Worm (Caenorhabditis elegans) whole organism, late embryonic: ENCODE measurements around the gene C27A2.12.

ENCODE experiments used
- C08G9.2 ChIP-seq: sonication (generic microtip); optimal IDR thresholded peaks from 2 replicates; lab custom pipeline; 2016; ENCODE audit warnings: mild to moderate bottlenecking, missing genetic modification characterization, moderate library complexity, missing compliant biosample characterization
- C38D4.7 ChIP-seq: fragments of 200-800 bp; sonication (Bioruptor generic); optimal IDR thresholded peaks from 2 replicates; lab custom pipeline; 2018; ENCODE audit warnings: mild to moderate bottlenecking, missing genetic modification characterization, moderate library complexity, missing compliant biosample characterization
- F13H6.1 ChIP-seq: sonication (generic microtip); optimal IDR thresholded peaks from 2 replicates; lab custom pipeline; 2016; ENCODE audit warnings: missing genetic modification characterization, missing compliant biosample characterization
- T23F11.4 ChIP-seq: fragments of 200-800 bp; sonication (Bioruptor generic); optimal IDR thresholded peaks from 2 replicates; lab custom pipeline; 2018; ENCODE audit warnings: mild to moderate bottlenecking, missing genetic modification characterization, missing compliant biosample characterization
- Y22D7AL.16 ChIP-seq: sonication (generic microtip); optimal IDR thresholded peaks from 2 replicates; lab custom pipeline; 2016; ENCODE audit warnings: missing genetic modification characterization, missing compliant biosample characterization
- ahr-1 ChIP-seq: sonication (generic microtip); optimal IDR thresholded peaks from 2 replicates; lab custom pipeline; 2016; ENCODE audit warnings: missing genetic modification characterization, missing compliant biosample characterization
- ama-1 ChIP-seq: fragments of 150-350 bp; optimal IDR thresholded peaks from 2 replicates; lab custom pipeline; 2014
- ceh-30 ChIP-seq: fragments of 150-350 bp; optimal IDR thresholded peaks from 2 replicates; lab custom pipeline; 2014; ENCODE audit warnings: missing biosample characterization, missing genetic modification characterization
- ceh-31 ChIP-seq: sonication (generic microtip); optimal IDR thresholded peaks from 2 replicates; lab custom pipeline; 2016; ENCODE audit warnings: missing genetic modification characterization, missing compliant biosample characterization
- ceh-34 ChIP-seq: sonication (generic microtip); optimal IDR thresholded peaks from 2 replicates; lab custom pipeline; 2016; ENCODE audit warnings: mild to moderate bottlenecking, missing genetic modification characterization, missing compliant biosample characterization
- ceh-48 ChIP-seq: sonication (generic microtip); optimal IDR thresholded peaks from 2 replicates; lab custom pipeline; 2016; ENCODE audit warnings: missing genetic modification characterization, inconsistent platforms, missing compliant biosample characterization
- ceh-6 ChIP-seq: fragments of 200-800 bp; sonication (Bioruptor generic); optimal IDR thresholded peaks from 2 replicates; lab custom pipeline; 2018; ENCODE audit warnings: mild to moderate bottlenecking, missing genetic modification characterization, missing compliant biosample characterization
- ceh-9 ChIP-seq: sonication (generic microtip); optimal IDR thresholded peaks from 2 replicates; lab custom pipeline; 2016; ENCODE audit warnings: mild to moderate bottlenecking, missing genetic modification characterization, inconsistent platforms, missing compliant biosample characterization
- che-1 ChIP-seq: sonication (generic microtip); optimal IDR thresholded peaks from 2 replicates; lab custom pipeline; 2016; ENCODE audit warnings: mild to moderate bottlenecking, missing genetic modification characterization, missing compliant biosample characterization
- dve-1 ChIP-seq: sonication (generic microtip); optimal IDR thresholded peaks from 2 replicates; lab custom pipeline; 2017; ENCODE audit warnings: antibody characterized with exemption, mild to moderate bottlenecking, missing genetic modification characterization, missing compliant biosample characterization
- ets-4 ChIP-seq: sonication (generic microtip); optimal IDR thresholded peaks from 2 replicates; lab custom pipeline; 2016; ENCODE audit warnings: missing genetic modification characterization, missing compliant biosample characterization
- eyg-1 ChIP-seq: sonication (generic microtip); optimal IDR thresholded peaks from 2 replicates; lab custom pipeline; 2016; ENCODE audit warnings: missing genotype, missing genetic modification characterization, missing compliant biosample characterization
- fax-1 ChIP-seq: sonication (generic microtip); optimal IDR thresholded peaks from 2 replicates; lab custom pipeline; 2016; ENCODE audit warnings: missing genotype, missing genetic modification characterization, missing compliant biosample characterization
- fkh-10 ChIP-seq: fragments of 150-350 bp; optimal IDR thresholded peaks from 2 replicates; lab custom pipeline; 2014; ENCODE audit warnings: missing biosample characterization, missing genetic modification reagents, missing genetic modification characterization
- fkh-6 ChIP-seq: sonication (generic microtip); optimal IDR thresholded peaks from 2 replicates; lab custom pipeline; 2016; ENCODE audit warnings: missing genetic modification characterization, missing compliant biosample characterization
- gmeb-2 ChIP-seq: sonication (generic microtip); optimal IDR thresholded peaks from 2 replicates; lab custom pipeline; 2016; ENCODE audit warnings: missing genetic modification characterization, inconsistent platforms, missing compliant biosample characterization
- hlh-30 ChIP-seq: sonication (generic microtip); optimal IDR thresholded peaks from 2 replicates; lab custom pipeline; 2017; ENCODE audit warnings: antibody characterized with exemption, missing genetic modification characterization, missing compliant biosample characterization; ENCODE audit not compliant: insufficient read depth
- hlh-8 ChIP-seq: sonication (generic microtip); optimal IDR thresholded peaks from 2 replicates; lab custom pipeline; 2016; ENCODE audit warnings: missing genotype, missing genetic modification characterization, missing compliant biosample characterization
- lin-11 ChIP-seq: fragments of 200-800 bp; sonication (Bioruptor generic); optimal IDR thresholded peaks from 2 replicates; lab custom pipeline; 2018; ENCODE audit warnings: mild to moderate bottlenecking, missing genetic modification characterization, missing compliant biosample characterization
- madf-2 ChIP-seq: sonication (generic microtip); optimal IDR thresholded peaks from 2 replicates; lab custom pipeline; 2017; ENCODE audit warnings: missing genetic modification characterization, missing compliant biosample characterization
- mec-3 ChIP-seq: sonication (generic microtip); optimal IDR thresholded peaks from 2 replicates; lab custom pipeline; 2016; ENCODE audit warnings: borderline replicate concordance, missing genetic modification characterization, missing compliant biosample characterization
- npax-4 ChIP-seq: sonication (generic microtip); optimal IDR thresholded peaks from 2 replicates; lab custom pipeline; 2016; ENCODE audit warnings: missing genetic modification characterization, missing compliant biosample characterization
- pat-9 ChIP-seq: fragments of 200-800 bp; sonication (Bioruptor generic); optimal IDR thresholded peaks from 2 replicates; lab custom pipeline; 2018; ENCODE audit warnings: mild to moderate bottlenecking, missing genetic modification characterization, moderate library complexity, missing compliant biosample characterization
- pha-2 ChIP-seq: sonication (generic microtip); optimal IDR thresholded peaks from 2 replicates; lab custom pipeline; 2017; ENCODE audit warnings: mild to moderate bottlenecking, missing genetic modification characterization, missing compliant biosample characterization
- pha-4 ChIP-seq: fragments of 150-350 bp; optimal IDR thresholded peaks from 2 replicates; lab custom pipeline; 2018; ENCODE audit warnings: missing biosample characterization, missing genetic modification reagents, missing genetic modification characterization
- rnt-1 ChIP-seq: sonication (generic microtip); optimal IDR thresholded peaks from 2 replicates; lab custom pipeline; 2016; ENCODE audit warnings: missing genetic modification characterization, missing compliant biosample characterization
- sox-2 ChIP-seq: fragments of 200-800 bp; sonication (Bioruptor generic); IDR thresholded peaks from 2 replicates; pipeline ENCODE4 v1.3.6; 2022; ENCODE audit warnings: missing genetic modification reagents, missing genetic modification characterization, missing compliant biosample characterization
- sox-4 ChIP-seq: sonication (generic microtip); optimal IDR thresholded peaks from 2 replicates; lab custom pipeline; 2017; ENCODE audit warnings: mild to moderate bottlenecking, missing genetic modification characterization, inconsistent platforms, missing compliant biosample characterization
- syd-9 ChIP-seq: sonication (generic microtip); optimal IDR thresholded peaks from 2 replicates; lab custom pipeline; 2016; ENCODE audit warnings: mild to moderate bottlenecking, missing genetic modification characterization, moderate library complexity, missing compliant biosample characterization
- unc-3 ChIP-seq, 2 experiments: fragments of 200-800 bp in 1 of 2; sonication (Bioruptor generic) in 1 of 2; sonication (generic microtip) in 1 of 2; conservative IDR thresholded peaks in 1 of 2; optimal IDR thresholded peaks in 1 of 2; 2 replicates each; pipeline versions ENCODE4 v1.3.6 to Lab custom; 2016 to 2022; ENCODE audit warnings: missing compliant biosample characterization in 2 of 2, missing genetic modification characterization in 2 of 2, missing genetic modification reagents in 1 of 2
- unc-86 ChIP-seq: sonication (generic microtip); optimal IDR thresholded peaks from 2 replicates; lab custom pipeline; 2016; ENCODE audit warnings: missing genetic modification characterization, missing compliant biosample characterization
- zip-5 ChIP-seq: sonication (generic microtip); optimal IDR thresholded peaks from 2 replicates; lab custom pipeline; 2016; ENCODE audit warnings: missing genetic modification characterization, missing compliant biosample characterization

C27A2.12 gene

DNA sequence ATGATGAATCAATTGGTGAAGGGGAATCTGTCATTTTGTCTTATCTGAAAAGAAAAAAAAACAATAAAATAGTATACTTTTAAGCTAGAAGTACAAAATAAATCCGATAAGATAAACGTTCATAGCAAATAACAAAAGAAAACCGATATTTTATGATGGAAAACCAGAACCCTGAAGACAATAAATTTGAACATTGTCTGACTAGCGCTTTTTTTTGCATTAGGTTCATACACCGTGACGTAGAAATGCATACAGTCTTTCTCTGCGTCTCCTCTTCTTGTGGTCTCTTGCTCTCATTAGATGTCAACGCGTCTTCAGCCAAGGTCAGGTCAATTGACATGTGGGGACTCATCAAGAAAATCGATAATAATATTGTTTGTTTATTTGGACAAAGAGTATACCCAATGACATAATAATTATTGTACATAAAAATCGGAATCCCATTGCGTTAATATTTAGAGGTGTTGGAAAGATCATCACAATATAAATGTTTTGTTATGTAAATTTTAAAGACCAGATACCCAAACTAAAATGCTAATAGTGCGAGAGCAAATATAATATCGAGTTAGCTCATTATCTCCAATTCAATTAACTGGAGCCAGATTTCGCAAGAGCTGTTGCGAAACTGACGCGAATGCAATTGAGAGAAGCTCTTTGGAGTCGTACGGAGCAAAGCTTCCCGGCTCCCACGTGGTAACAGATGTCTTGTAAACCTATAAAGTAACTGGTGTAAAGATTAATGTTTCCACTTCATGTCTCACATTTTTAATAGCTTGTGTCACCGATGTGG, 23.4 kb upstream of the C27A2.12 start, which contains the start of gene dsh-2 (continued):
- no peak for TF ChIP-seq fkh-10
- no peak for TF ChIP-seq ets-4
- TF ChIP-seq pha-4 (tag; lab: Kevin White, UChicago) = no peak
- no peak for TF ChIP-seq ceh-31 (tag; lab: Kevin White, UChicago)
- no peak for TF ChIP-seq T23F11.4 (GFP tag; lab: Kevin White, UChicago)
- TF ChIP-seq ceh-48 (tag; lab: Kevin White, UChicago) = peak; percentile 25
- TF ChIP-seq syd-9 (tag; lab: Kevin White, UChicago) = no peak
- TF ChIP-seq mec-3 (tag; lab: Kevin White, UChicago) = no peak
- TF ChIP-seq ahr-1 = no peak
- TF ChIP-seq madf-2 = no peak
- no peak for TF ChIP-seq unc-3 (GFP tag; conservative IDR thresholded peaks at IDR 0.05; lab: Robert Waterston, UW)
- no peak for TF ChIP-seq unc-3 (tag; optimal IDR thresholded peaks at IDR 0.05; lab: Kevin White, UChicago)
- no peak for TF ChIP-seq ceh-34
- no peak for TF ChIP-seq F13H6.1 (tag; lab: Kevin White, UChicago)
- TF ChIP-seq lin-11 (tag; lab: Kevin White, UChicago) = no peak
- TF ChIP-seq hlh-8 (tag; lab: Kevin White, UChicago) = no peak
- TF ChIP-seq C38D4.7 (GFP tag; lab: Kevin White, UChicago) = no peak
- TF ChIP-seq npax-4 (tag; lab: Kevin White, UChicago) = no peak
- no peak for TF ChIP-seq ceh-9
- TF ChIP-seq unc-86 (tag; lab: Kevin White, UChicago) = no peak
- no peak for TF ChIP-seq Y22D7AL.16
- TF ChIP-seq zip-5 (tag; lab: Kevin White, UChicago) = no peak
- no peak for TF ChIP-seq ama-1 (lab: Kevin White, UChicago)
- no peak for TF ChIP-seq ceh-30 (tag; lab: Kevin White, UChicago)
- TF ChIP-seq che-1 (tag; lab: Kevin White, UChicago) = no peak
- TF ChIP-seq pha-2 (tag; lab: Kevin White, UChicago) = no peak
- TF ChIP-seq sox-2 (GFP tag; lab: Robert Waterston, UW) = no peak

DNA sequence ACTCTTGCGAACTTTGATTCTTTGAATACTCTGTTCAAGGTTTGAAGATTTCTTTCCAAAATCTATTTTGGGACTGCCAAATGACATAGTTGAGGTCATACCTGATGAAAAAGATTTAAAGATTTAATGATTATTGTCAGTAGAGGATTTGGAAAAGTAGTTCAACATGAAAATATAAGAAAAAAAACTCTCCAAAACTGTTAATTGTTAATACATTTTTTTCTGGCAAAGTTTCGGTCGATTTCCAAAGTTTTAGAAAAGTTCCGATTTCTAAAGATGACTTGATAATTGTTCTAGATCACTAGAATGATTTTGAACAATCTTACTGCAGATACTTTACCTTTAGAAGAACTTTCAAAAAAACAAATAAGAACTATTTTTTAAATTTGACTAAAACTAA, 13.3 kb upstream of the C27A2.12 start, which contains the start of gene C27A2.7:
TSS of gene C27A2.7 (minus strand) at position 101 of the 400 bp plus-strand sequence.
- TF ChIP-seq ceh-6 = no peak
- TF ChIP-seq C08G9.2 (tag; lab: Kevin White, UChicago) = no peak
- TF ChIP-seq rnt-1 (tag; lab: Kevin White, UChicago) = no peak
- no peak for TF ChIP-seq ceh-48 (tag; lab: Kevin White, UChicago)
- no peak for TF ChIP-seq fax-1 (tag; lab: Kevin White, UChicago)
- TF ChIP-seq pha-4 (tag; lab: Kevin White, UChicago) = no peak
- TF ChIP-seq zip-5 (tag; lab: Kevin White, UChicago) = no peak
- no peak for TF ChIP-seq ceh-34
- no peak for TF ChIP-seq madf-2
- TF ChIP-seq Y22D7AL.16 = no peak
- no peak for TF ChIP-seq dve-1 (tag; lab: Kevin White, UChicago)
- no peak for TF ChIP-seq eyg-1 (tag; lab: Kevin White, UChicago)
- TF ChIP-seq sox-2 (GFP tag; lab: Robert Waterston, UW) = no peak
- no peak for TF ChIP-seq hlh-30 (tag; lab: Kevin White, UChicago)
- TF ChIP-seq sox-4 = no peak
- TF ChIP-seq fkh-6 (tag; lab: Kevin White, UChicago) = no peak
- no peak for TF ChIP-seq mec-3 (tag; lab: Kevin White, UChicago)
- TF ChIP-seq ets-4 = no peak
- TF ChIP-seq gmeb-2 (tag; lab: Kevin White, UChicago) = no peak

DNA sequence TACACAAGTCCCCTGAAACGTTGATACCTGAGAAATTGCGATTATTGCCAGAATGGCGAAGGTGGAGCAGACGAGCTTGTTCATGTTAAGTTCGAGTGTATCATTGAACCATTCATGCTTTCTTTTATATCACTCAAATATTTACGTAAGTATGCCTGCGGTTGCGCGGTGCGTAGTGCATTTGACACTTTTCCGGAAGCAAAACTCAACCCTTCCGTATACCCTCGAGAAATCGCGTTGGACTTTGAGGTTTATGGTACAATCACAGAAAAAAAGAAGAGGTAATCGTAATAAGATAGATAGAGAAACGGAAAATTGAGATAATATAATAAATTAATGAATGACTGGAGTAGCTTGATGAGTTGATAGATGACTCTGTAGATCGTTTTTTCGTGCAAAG, 11.6 kb upstream of the C27A2.12 start, which contains the start of gene idpb-2:
TSS of gene idpb-2 (minus strand) at position 101 of the 400 bp plus-strand sequence.
- TF ChIP-seq pat-9 (tag; lab: Kevin White, UChicago) = no peak
